Worm (Caenorhabditis elegans): Measurements from ENCODE around the gene cex-2.

The cex-2 gene

ce11 chrII:7835314-7835713, at the start of gene cex-2:
cex-2 (minus strand) TSS chrII:7835414.
- TF ChIP-seq npax-4 (tag; optimal IDR thresholded peaks at IDR 0.05) (no peak), elt-2 (tag; optimal IDR thresholded peaks at IDR 0.05) (no peak), pax-1 (tag; optimal IDR thresholded peaks at IDR 0.05) (no peak), fkh-10 (GFP tag; optimal IDR thresholded peaks at IDR 0.05) (no peak), ceh-31 (tag; optimal IDR thresholded peaks at IDR 0.05) (no peak), tbx-2 (tag; optimal IDR thresholded peaks at IDR 0.05) (no peak), unc-42 (tag; optimal IDR thresholded peaks at IDR 0.05) (no peak), unc-55 (GFP tag; optimal IDR thresholded peaks at IDR 0.05) (no peak), unc-3 (GFP tag; conservative IDR thresholded peaks at IDR 0.05) (no peak), unc-3 (tag; optimal IDR thresholded peaks at IDR 0.05) (no peak), eyg-1 (tag; optimal IDR thresholded peaks at IDR 0.05) (no peak), sox-4 (tag; optimal IDR thresholded peaks at IDR 0.05) (no peak)

ce11 chrII:7884898-7885297, 49.7 kb upstream of the cex-2 start:
- no peak for TF ChIP-seq ztf-16 (tag; optimal IDR thresholded peaks at IDR 0.05)
- TF ChIP-seq ceh-48 (tag; optimal IDR thresholded peaks at IDR 0.05), result peak; percentile 92

- TF ChIP-seq hlh-13 (GFP tag; optimal IDR thresholded peaks at IDR 0.05), result peak; percentile 30
Observed at ce11 chrII:7883163-7883562, 47.9 kb upstream of the cex-2 start.

DNA sequence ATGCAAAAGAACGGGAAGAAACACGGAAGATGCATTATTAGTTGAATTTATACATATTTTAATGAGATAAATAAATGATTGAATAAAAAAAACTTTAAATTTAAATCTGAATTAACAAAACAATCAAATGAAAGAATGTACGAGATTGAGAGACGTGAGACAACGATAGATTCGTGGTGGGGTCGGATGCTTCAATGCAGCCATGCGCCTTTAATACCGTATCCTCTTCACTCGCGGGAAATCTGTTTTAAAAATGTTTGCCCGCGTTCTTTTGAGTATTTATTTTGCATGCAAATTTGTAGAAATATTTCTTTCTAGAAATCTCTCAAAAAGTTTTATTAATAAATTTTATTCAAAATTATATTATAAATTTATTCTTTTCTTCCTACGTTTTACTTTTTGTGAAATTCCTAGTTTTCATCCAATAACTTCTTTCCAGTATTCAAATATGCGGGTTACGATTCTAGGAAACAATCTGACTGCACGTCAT, 45.2 kb upstream of the cex-2 start, which contains the start of gene perm-1:
TSS of gene perm-1 (plus strand) at position 440 of the 490 bp plus-strand sequence.
- TF ChIP-seq che-1 (tag; optimal IDR thresholded peaks at IDR 0.05), result no peak
- no peak for TF ChIP-seq ceh-6 (GFP tag; optimal IDR thresholded peaks at IDR 0.05)

DNA sequence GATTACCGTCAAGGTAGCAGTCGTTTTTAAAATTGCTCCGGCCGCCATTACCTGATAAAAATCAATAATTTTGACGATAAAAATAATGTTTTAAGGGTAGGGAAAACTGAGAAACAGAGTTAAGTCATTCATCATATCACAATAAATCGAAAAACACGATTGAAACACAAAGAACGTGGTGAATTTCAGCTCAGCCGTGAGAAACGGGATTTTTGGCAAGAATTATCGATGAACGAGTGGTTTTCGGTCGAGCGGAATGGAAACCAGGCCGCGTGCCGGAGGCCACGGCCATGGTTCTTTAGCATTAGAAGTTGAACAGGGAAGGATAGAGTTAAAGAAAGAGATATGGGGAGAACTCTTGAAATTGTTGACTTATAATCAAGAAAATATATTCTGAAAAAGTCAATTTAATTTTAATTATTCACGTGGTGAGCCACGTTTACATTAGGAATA, 44.1 kb upstream of the cex-2 start, which contains the start of the genes vha-4 and T01H3.5:
TSS of gene vha-4 (minus strand) at position 51 of the 453 bp plus-strand sequence.
TSS of gene T01H3.5 (plus strand) at position 351 of the 453 bp plus-strand sequence.
- no peak for TF ChIP-seq hlh-15 (tag; optimal IDR thresholded peaks at IDR 0.05)
- TF ChIP-seq C08G9.2 (tag; optimal IDR thresholded peaks at IDR 0.05), result peak; percentile 15
- TF ChIP-seq sox-2 (GFP tag; IDR thresholded peaks at IDR 0.05), result no peak
- TF ChIP-seq K02D7.2 (tag; optimal IDR thresholded peaks at IDR 0.05), result no peak
- no peak for TF ChIP-seq lin-11 (tag; optimal IDR thresholded peaks at IDR 0.05)
- no peak for TF ChIP-seq nhr-11 (tag; optimal IDR thresholded peaks at IDR 0.05)
- TF ChIP-seq ahr-1 (tag; optimal IDR thresholded peaks at IDR 0.05), result no peak
- TF ChIP-seq ceh-31 (tag; optimal IDR thresholded peaks at IDR 0.05), result peak; percentile 32
- TF ChIP-seq tbx-2 (tag; optimal IDR thresholded peaks at IDR 0.05), result peak; percentile 46
- TF ChIP-seq dmd-4 (tag; optimal IDR thresholded peaks at IDR 0.05; ENCODE audit: borderline replicate concordance), result no peak
- TF ChIP-seq F13H6.1 (tag; optimal IDR thresholded peaks at IDR 0.05), result no peak
- no peak for TF ChIP-seq sdc-2 (tag; optimal IDR thresholded peaks at IDR 0.05)
- no peak for TF ChIP-seq ceh-34 (tag; optimal IDR thresholded peaks at IDR 0.05)
- TF ChIP-seq K09A11.1 (tag; optimal IDR thresholded peaks at IDR 0.05; ENCODE audit: insufficient read depth), result no peak
- TF ChIP-seq lim-6 (tag; optimal IDR thresholded peaks at IDR 0.05), result no peak
- TF ChIP-seq Y22D7AL.16 (tag; optimal IDR thresholded peaks at IDR 0.05), result no peak
- no peak for TF ChIP-seq ceh-45 (GFP tag; IDR thresholded peaks at IDR 0.05)
- TF ChIP-seq ref-2 (tag; optimal IDR thresholded peaks at IDR 0.05), result no peak
- TF ChIP-seq ceh-19 (GFP tag; optimal IDR thresholded peaks at IDR 0.05), result no peak
- TF ChIP-seq ets-4 (tag; optimal IDR thresholded peaks at IDR 0.05), result peak; percentile 27
- TF ChIP-seq hlh-13 (GFP tag; optimal IDR thresholded peaks at IDR 0.05), result no peak
- TF ChIP-seq odd-2 (tag; optimal IDR thresholded peaks at IDR 0.05), result no peak
- no peak for TF ChIP-seq unc-86 (tag; optimal IDR thresholded peaks at IDR 0.05)
- peak; percentile 18 for TF ChIP-seq ceh-2 (tag; optimal IDR thresholded peaks at IDR 0.05)
- TF ChIP-seq pax-1 (tag; optimal IDR thresholded peaks at IDR 0.05), result no peak
- TF ChIP-seq unc-42 (tag; optimal IDR thresholded peaks at IDR 0.05), result no peak
